Fruit fly (Drosophila melanogaster) whole organism, embryonic: ENCODE results near the gene mRpL27.
A peak's percentile ranks its signal among the peaks of the same experiment; 100 is the strongest.

Experiments used
- Asciz ChIP-seq: fragments of 200-800 bp; sonication (Bioruptor generic); optimal IDR thresholded peaks from 2 replicates; lab custom pipeline; 2017; ENCODE audit warnings: missing biosample characterization, mild to moderate bottlenecking, missing genetic modification characterization, missing genetic modification reagents
- Awh ChIP-seq: fragments of 200-800 bp; sonication (Bioruptor generic); IDR thresholded peaks from 2 replicates; pipeline ENCODE4, ENCODE4 v1.3.6; 2022; ENCODE audit warnings: missing biosample characterization, missing genetic modification characterization
- CG10462 ChIP-seq: fragments of 200-800 bp; sonication (Bioruptor generic); optimal IDR thresholded peaks from 2 replicates; lab custom pipeline; 2016; ENCODE audit warnings: missing biosample characterization, missing genetic modification characterization
- CG10654 ChIP-seq: fragments of 200-800 bp; sonication (Bioruptor generic); optimal IDR thresholded peaks from 2 replicates; lab custom pipeline; 2016; ENCODE audit warnings: missing biosample characterization, missing genetic modification characterization
- CG11247 ChIP-seq: fragments of 200-800 bp; sonication (Bioruptor generic); IDR thresholded peaks from 2 replicates; pipeline ENCODE4 v1.3.6; 2022; ENCODE audit warnings: missing biosample characterization, missing genetic modification characterization
- CG11504 ChIP-seq: fragments of 200-800 bp; sonication (Bioruptor generic); optimal IDR thresholded peaks from 3 replicates; lab custom pipeline; 2019; ENCODE audit warnings: missing biosample characterization, mild to moderate bottlenecking, missing genetic modification characterization, moderate library complexity
- CG12155 ChIP-seq: fragments of 200-800 bp; sonication (Bioruptor generic); optimal IDR thresholded peaks from 3 replicates; lab custom pipeline; 2016; ENCODE audit warnings: missing biosample characterization, missing genetic modification characterization
- CG12744 ChIP-seq: fragments of 200-800 bp; sonication (Bioruptor generic); optimal IDR thresholded peaks from 2 replicates; lab custom pipeline; 2016; ENCODE audit warnings: missing biosample characterization, missing genetic modification characterization
- CG16815 ChIP-seq: fragments of 200-800 bp; sonication (Bioruptor generic); optimal IDR thresholded peaks from 3 replicates; lab custom pipeline; 2017; ENCODE audit warnings: missing biosample characterization, mild to moderate bottlenecking, missing genetic modification characterization
- CG3995 ChIP-seq: fragments of 200-800 bp; sonication (Bioruptor generic); optimal IDR thresholded peaks from 3 replicates; lab custom pipeline; 2016; ENCODE audit warnings: missing biosample characterization, missing genetic modification characterization
- CG42726 ChIP-seq: fragments of 200-800 bp; sonication (Bioruptor generic); IDR thresholded peaks from 2 replicates; pipeline ENCODE4 v1.3.6; 2022; ENCODE audit warnings: missing biosample characterization, missing genetic modification characterization; ENCODE audit not compliant: partially characterized antibody
- CG4404 ChIP-seq: fragments of 200-800 bp; sonication (Bioruptor generic); IDR thresholded peaks from 2 replicates; pipeline ENCODE4 v1.3.6; 2022; ENCODE audit warnings: missing biosample characterization, missing genetic modification characterization
- CG6254 ChIP-seq: fragments of 200-800 bp; sonication (Bioruptor generic); optimal IDR thresholded peaks from 3 replicates; lab custom pipeline; 2017; ENCODE audit warnings: mild to moderate bottlenecking, missing biosample characterization, missing genetic modification reagents, missing genetic modification characterization
- CG6689 ChIP-seq: fragments of 200-800 bp; sonication (Bioruptor generic); IDR thresholded peaks from 2 replicates; pipeline ENCODE4 v1.3.6; 2022; ENCODE audit warnings: missing biosample characterization, missing genetic modification characterization
- CG8281 ChIP-seq: fragments of 200-800 bp; sonication (Bioruptor generic); optimal IDR thresholded peaks from 2 replicates; lab custom pipeline; 2018; ENCODE audit warnings: missing biosample characterization, mild to moderate bottlenecking, missing genetic modification characterization, moderate library complexity
- CG9817 ChIP-seq: fragments of 200-800 bp; sonication (Bioruptor generic); optimal IDR thresholded peaks from 2 replicates; lab custom pipeline; 2018; ENCODE audit warnings: missing biosample characterization, mild to moderate bottlenecking, missing genetic modification characterization, moderate library complexity
- CHES-1-like ChIP-seq: fragments of 200-800 bp; sonication (Bioruptor generic); optimal IDR thresholded peaks from 2 replicates; lab custom pipeline; 2016; ENCODE audit warnings: missing biosample characterization, missing genetic modification characterization
- Dip3 ChIP-seq: fragments of 200-800 bp; sonication (Bioruptor generic); optimal IDR thresholded peaks from 3 replicates; lab custom pipeline; 2016; ENCODE audit warnings: missing biosample characterization, missing genetic modification characterization
- Dll ChIP-seq: fragments of 200-800 bp; sonication (Bioruptor generic); IDR thresholded peaks from 4 replicates; pipeline ENCODE4 v1.3.6; 2022; ENCODE audit warnings: missing biosample characterization, missing genetic modification characterization; ENCODE audit not compliant: partially characterized antibody
- Ets65A ChIP-seq: fragments of 200-800 bp; sonication (Bioruptor generic); peaks from one replicate; lab custom pipeline; 2016; ENCODE audit warnings: missing biosample characterization, missing genetic modification characterization
- Gsc ChIP-seq: fragments of 200-800 bp; sonication (Bioruptor generic); IDR thresholded peaks from 2 replicates; pipeline ENCODE4 v1.3.6; 2022; ENCODE audit warnings: missing biosample characterization, missing genetic modification characterization
- Myb ChIP-seq: fragments of 200-800 bp; sonication (Bioruptor generic); optimal IDR thresholded peaks from 2 replicates; lab custom pipeline; 2016; ENCODE audit warnings: missing biosample characterization, missing genetic modification characterization
- NC2β ChIP-seq: fragments of 200-800 bp; sonication (Bioruptor generic); optimal IDR thresholded peaks from 2 replicates; lab custom pipeline; 2016; ENCODE audit warnings: missing biosample characterization, missing genetic modification characterization
- Rx ChIP-seq: fragments of 200-800 bp; sonication (Bioruptor generic); IDR thresholded peaks from 2 replicates; pipeline ENCODE4 v1.3.6; 2022; ENCODE audit warnings: missing biosample characterization, missing genetic modification characterization
- Sry-β ChIP-seq: fragments of 200-800 bp; sonication (Bioruptor generic); optimal IDR thresholded peaks from 2 replicates; lab custom pipeline; 2018; ENCODE audit warnings: missing biosample characterization, mild to moderate bottlenecking, missing genetic modification characterization, moderate library complexity
- Stat92E ChIP-seq, 3 experiments: fragments of >200 bp in 2 of 3; fragments of 200-800 bp in 1 of 3; sonication (Bioruptor generic) in 1 of 3; optimal IDR thresholded peaks; 2 replicates each; lab custom pipeline; 2017 to 2019; ENCODE audit warnings: missing biosample characterization in 3 of 3, missing genetic modification characterization in 3 of 3, mild to moderate bottlenecking in 1 of 3, moderate library complexity in 1 of 3
- Usf ChIP-seq: fragments of 200-800 bp; sonication (Bioruptor generic); optimal IDR thresholded peaks from 2 replicates; lab custom pipeline; 2017; ENCODE audit warnings: missing genotype, missing biosample characterization, missing genetic modification characterization
- Vsx1 ChIP-seq: fragments of 200-800 bp; sonication (Bioruptor generic); optimal IDR thresholded peaks from 2 replicates; lab custom pipeline; 2017; ENCODE audit warnings: missing biosample characterization, mild to moderate bottlenecking, missing genetic modification characterization, missing genetic modification reagents
- ab ChIP-seq: fragments of 200-800 bp; sonication (Bioruptor generic); optimal IDR thresholded peaks from 2 replicates; lab custom pipeline; 2016; ENCODE audit warnings: missing biosample characterization, missing genetic modification characterization
- ash1 ChIP-seq: fragments of 200-800 bp; sonication (Bioruptor generic); optimal IDR thresholded peaks from 2 replicates; lab custom pipeline; 2018; ENCODE audit warnings: missing biosample characterization, mild to moderate bottlenecking, missing genetic modification characterization
- br ChIP-seq: fragments of >200 bp; optimal IDR thresholded peaks from 2 replicates; lab custom pipeline; 2017
- cas ChIP-seq: fragments of 200-800 bp; sonication (Bioruptor generic); IDR thresholded peaks from 2 replicates; pipeline ENCODE4 v1.3.6; 2022; ENCODE audit warnings: missing biosample characterization, missing genetic modification characterization
- caup ChIP-seq: fragments of 200-800 bp; sonication (Bioruptor generic); optimal IDR thresholded peaks from 3 replicates; lab custom pipeline; 2017; ENCODE audit warnings: missing biosample characterization, mild to moderate bottlenecking, missing genetic modification characterization, moderate library complexity; ENCODE audit not compliant: severe bottlenecking
- dati ChIP-seq: fragments of 200-800 bp; sonication (Bioruptor generic); IDR thresholded peaks from 2 replicates; pipeline ENCODE4 v1.3.6; 2022; ENCODE audit warnings: missing biosample characterization, missing genetic modification characterization
- ftz-f1 ChIP-seq: fragments of 200-800 bp; sonication (Bioruptor generic); optimal IDR thresholded peaks from 2 replicates; lab custom pipeline; 2016; ENCODE audit warnings: missing biosample characterization, missing genetic modification characterization
- her ChIP-seq: fragments of 200-800 bp; sonication (Bioruptor generic); optimal IDR thresholded peaks from 2 replicates; lab custom pipeline; 2016; ENCODE audit warnings: missing biosample characterization, missing genetic modification characterization
- klu ChIP-seq: fragments of 200-800 bp; sonication (Bioruptor generic); IDR thresholded peaks from 2 replicates; pipeline ENCODE4 v1.3.6; 2022; ENCODE audit warnings: missing biosample characterization, missing genetic modification characterization
- mam ChIP-seq: fragments of 200-800 bp; sonication (Bioruptor generic); optimal IDR thresholded peaks from 3 replicates; lab custom pipeline; 2016; ENCODE audit warnings: missing biosample characterization, missing genetic modification characterization
- nerfin-2 ChIP-seq: fragments of 200-800 bp; sonication (Bioruptor generic); IDR thresholded peaks from 2 replicates; pipeline ENCODE4 v1.3.6; 2022; ENCODE audit warnings: missing biosample characterization, missing genetic modification characterization; ENCODE audit not compliant: partially characterized antibody
- onecut ChIP-seq: fragments of 200-800 bp; sonication (Bioruptor generic); IDR thresholded peaks from 2 replicates; pipeline ENCODE4 v1.3.6; 2022; ENCODE audit warnings: missing biosample characterization, missing genetic modification characterization
- otp ChIP-seq: fragments of 200-800 bp; sonication (Bioruptor generic); IDR thresholded peaks from 3 replicates; pipeline ENCODE4, ENCODE4 v1.3.6; 2022; ENCODE audit warnings: missing biosample characterization, missing genetic modification characterization
- pb ChIP-seq: fragments of 200-800 bp; sonication (Bioruptor generic); optimal IDR thresholded peaks from 3 replicates; lab custom pipeline; 2016; ENCODE audit warnings: missing biosample characterization, missing genetic modification characterization
- rib ChIP-seq: fragments of 200-800 bp; sonication (Bioruptor generic); IDR thresholded peaks from 2 replicates; pipeline ENCODE4 v1.3.6; 2022; ENCODE audit warnings: missing biosample characterization, missing genetic modification characterization
- slou ChIP-seq: fragments of 200-800 bp; sonication (Bioruptor generic); optimal IDR thresholded peaks from 3 replicates; lab custom pipeline; 2016; ENCODE audit warnings: missing biosample characterization, missing genetic modification characterization
- slp2 ChIP-seq: fragments of 200-800 bp; sonication (Bioruptor generic); optimal IDR thresholded peaks from 2 replicates; lab custom pipeline; 2016; ENCODE audit warnings: missing biosample characterization, missing genetic modification characterization
- sug ChIP-seq: fragments of 200-800 bp; optimal IDR thresholded peaks from 2 replicates; lab custom pipeline; 2019; ENCODE audit warnings: missing biosample characterization, mild to moderate bottlenecking, missing genetic modification characterization, moderate library complexity
- unc-4 ChIP-seq: fragments of 200-800 bp; sonication (Bioruptor generic); IDR thresholded peaks from 2 replicates; pipeline ENCODE4 v1.3.6; 2022; ENCODE audit warnings: missing biosample characterization, missing genetic modification characterization; ENCODE audit not compliant: partially characterized antibody
- zf30C ChIP-seq: fragments of 200-800 bp; sonication (Bioruptor generic); optimal IDR thresholded peaks from 3 replicates; lab custom pipeline; 2018; ENCODE audit warnings: missing biosample characterization, mild to moderate bottlenecking, missing genetic modification characterization

mRpL27 gene

dm6 chr2L:4458119-4459056 is 1.1 kb downstream of the mRpL27 start, which contains the start of gene RpL27A (continued):
- TF ChIP-seq CG3995 (peak; percentile 47), Awh (GFP tag; lab: Robert Waterston, UW) (peak; percentile 88), CG11504 (tag; lab: Kevin White, UChicago) (peak; percentile 77), CG12155 (GFP tag; lab: Kevin White, UChicago) (peak; percentile 15), CG6254 (GFP tag; lab: Kevin White, UChicago) (peak; percentile 66), Dip3 (GFP tag; lab: Kevin White, UChicago) (peak; percentile 57), Sry-β (peak; percentile 70), CG12744 (GFP tag; lab: Kevin White, UChicago) (peak; percentile 10), mam (peak; percentile 19), Dll (GFP tag; lab: Robert Waterston, UW) (peak; percentile 32; the same call in 1 of the 4 replicates), CG9817 (peak; percentile 71), CG16815 (peak; percentile 47), Rx (GFP tag; lab: Robert Waterston, UW) (peak; percentile 80), CG42726 (peak; percentile 53; the same call in 1 of the 2 replicates), Vsx1 (peak; percentile 74), NC2β (GFP tag; lab: Kevin White, UChicago) (peak; percentile 92), CG10462 (peak; percentile 50), Usf (GFP tag; lab: Kevin White, UChicago) (peak; percentile 69), Ets65A (GFP tag; lab: Kevin White, UChicago) (peak; percentile 96), unc-4 (GFP tag; lab: Robert Waterston, UW) (peak; percentile 46; the same call in 1 of the 2 replicates), CG4404 (GFP tag; lab: Robert Waterston, UW) (peak; percentile 13; the same call in 1 of the 2 replicates), br (lab: Kevin White, UChicago) (no peak), CHES-1-like (GFP tag; lab: Kevin White, UChicago) (peak; percentile 26), Gsc (GFP tag; lab: Robert Waterston, UW) (no peak), her (GFP tag; lab: Kevin White, UChicago) (peak; percentile 71), caup (peak; percentile 94), ab (GFP tag; lab: Kevin White, UChicago) (no peak), nerfin-2 (GFP tag; lab: Robert Waterston, UW) (no peak; the same call in 1 of the 2 replicates), cas (GFP tag; lab: Robert Waterston, UW) (peak; percentile 66), slou (GFP tag; lab: Kevin White, UChicago) (peak; percentile 63), Asciz (GFP tag; lab: Kevin White, UChicago) (peak; percentile 79), sug (tag; lab: Kevin White, UChicago) (peak; percentile 76), CG8281 (tag; lab: Kevin White, UChicago) (peak; percentile 11), ftz-f1 (peak; percentile 6), zf30C (GFP tag; lab: Kevin White, UChicago) (peak; percentile 53), slp2 (GFP tag; lab: Kevin White, UChicago) (peak; percentile 56), onecut (GFP tag; lab: Robert Waterston, UW) (peak; percentile 88), CG11247 (peak; percentile 81), ash1 (GFP tag; lab: Kevin White, UChicago) (peak; percentile 91), klu (GFP tag; lab: Robert Waterston, UW) (peak; percentile 35; the same call in 1 of the 2 replicates), Stat92E (GFP tag; optimal IDR thresholded peaks at IDR 0.05; lab: Kevin White, UChicago) (peak in 1 of 3 experiments; percentile 46), dati (peak; percentile 76), pb (GFP tag; lab: Kevin White, UChicago) (peak; percentile 68), CG10654 (GFP tag; lab: Kevin White, UChicago) (peak; percentile 34), Myb (GFP tag; lab: Kevin White, UChicago) (peak; percentile 79), rib (GFP tag; lab: Robert Waterston, UW) (peak; percentile 70), CG6689 (GFP tag; lab: Robert Waterston, UW) (peak; percentile 73), otp (GFP tag; lab: Robert Waterston, UW) (peak; percentile 86)
